Fruit fly (Drosophila melanogaster) whole organism, wandering third instar larva: Measurements from ENCODE around the gene CG17786.
A peak's percentile ranks its signal among the peaks of the same experiment; 100 is the strongest.

Experiments
- Abd-B ChIP-seq: fragments of >200 bp; optimal IDR thresholded peaks from 2 replicates; lab custom pipeline; 2017; ENCODE audit warnings: missing biosample characterization, missing genetic modification characterization
- CG32264 ChIP-seq: fragments of 200-800 bp; sonication (Bioruptor generic); optimal IDR thresholded peaks from 2 replicates; lab custom pipeline; 2016; ENCODE audit warnings: missing biosample characterization, missing genetic modification characterization
- CG9705 ChIP-seq: fragments of 200-800 bp; sonication (Bioruptor generic); optimal IDR thresholded peaks from 2 replicates; lab custom pipeline; 2018; ENCODE audit warnings: missing biosample characterization, mild to moderate bottlenecking, missing genetic modification characterization
- CrebA ChIP-seq: fragments of 200-800 bp; sonication (Bioruptor generic); optimal IDR thresholded peaks from 2 replicates; lab custom pipeline; 2016; ENCODE audit warnings: missing biosample characterization, mild to moderate bottlenecking, missing genetic modification characterization, borderline replicate concordance
- Dfd ChIP-seq: fragments of >200 bp; optimal IDR thresholded peaks from 2 replicates; lab custom pipeline; 2017; ENCODE audit warnings: missing biosample characterization, missing genetic modification characterization
- Dif ChIP-seq: fragments of 200-275, 200-300 bp; sonication (Bioruptor generic); optimal IDR thresholded peaks from 2 replicates; lab custom pipeline; 2018; ENCODE audit warnings: missing biosample characterization, missing genetic modification characterization; ENCODE audit not compliant: partially characterized antibody
- GATAd ChIP-seq: sonication (Bioruptor generic); optimal IDR thresholded peaks from 2 replicates; lab custom pipeline; 2016; ENCODE audit warnings: missing biosample characterization, missing genetic modification characterization
- HLH106 ChIP-seq: fragments of 200-800 bp; optimal IDR thresholded peaks from 3 replicates; lab custom pipeline; 2019; ENCODE audit warnings: missing biosample characterization, mild to moderate bottlenecking, missing genetic modification characterization, moderate library complexity
- Hnf4 ChIP-seq: fragments of 200-800 bp; sonication (Bioruptor generic); optimal IDR thresholded peaks from 2 replicates; lab custom pipeline; 2016; ENCODE audit warnings: missing biosample characterization, mild to moderate bottlenecking, missing genetic modification characterization
- Hr78 ChIP-seq: fragments of >200 bp; optimal IDR thresholded peaks from 2 replicates; lab custom pipeline; 2017; ENCODE audit warnings: missing biosample characterization, missing genetic modification characterization
- Hr83 ChIP-seq: fragments of 200-300 bp; sonication (Bioruptor generic); optimal IDR thresholded peaks from 2 replicates; lab custom pipeline; 2016; ENCODE audit warnings: missing biosample characterization, mild to moderate bottlenecking, missing genetic modification characterization, moderate library complexity; ENCODE audit not compliant: poor library complexity, severe bottlenecking
- Jra ChIP-seq: sonication (Bioruptor generic); optimal IDR thresholded peaks from 2 replicates; lab custom pipeline; 2016; ENCODE audit warnings: missing biosample characterization, missing genetic modification characterization
- Mio ChIP-seq: sonication (Bioruptor generic); optimal IDR thresholded peaks from 2 replicates; lab custom pipeline; 2016; ENCODE audit warnings: missing biosample characterization, missing genetic modification characterization
- Myc ChIP-seq: fragments of >200 bp; optimal IDR thresholded peaks from 2 replicates; lab custom pipeline; 2017
- N ChIP-seq: fragments of >200 bp; optimal IDR thresholded peaks from 2 replicates; lab custom pipeline; 2018; ENCODE audit warnings: missing biosample characterization, missing external identifiers, missing genetic modification characterization
- OdsH ChIP-seq: fragments of 200-800 bp; sonication (Bioruptor generic); optimal IDR thresholded peaks from 2 replicates; lab custom pipeline; 2016; ENCODE audit warnings: missing biosample characterization, mild to moderate bottlenecking, missing genetic modification characterization
- Rel ChIP-seq, 2 experiments: fragments of 200-800 bp; sonication (Bioruptor generic) in 1 of 2; optimal IDR thresholded peaks; 2 replicates in 1 of 2; 3 replicates in 1 of 2; lab custom pipeline; 2016 to 2019; ENCODE audit warnings: mild to moderate bottlenecking in 2 of 2, missing biosample characterization in 2 of 2, missing genetic modification characterization in 2 of 2, moderate library complexity in 1 of 2
- Sp1 ChIP-seq: fragments of 200-800 bp; sonication (Bioruptor generic); optimal IDR thresholded peaks from 3 replicates; lab custom pipeline; 2019; ENCODE audit warnings: missing biosample characterization, mild to moderate bottlenecking, missing genetic modification characterization, moderate library complexity
- Vsx2 ChIP-seq: fragments of 200-300, 225-300 bp; sonication (Bioruptor generic); optimal IDR thresholded peaks from 2 replicates; lab custom pipeline; 2018; ENCODE audit warnings: missing biosample characterization, missing genetic modification characterization; ENCODE audit not compliant: partially characterized antibody
- br ChIP-seq: fragments of 200-800 bp; sonication (Bioruptor generic); optimal IDR thresholded peaks from 2 replicates; lab custom pipeline; 2016; ENCODE audit warnings: missing biosample characterization, missing genetic modification characterization
- brk ChIP-seq: fragments of 200-800 bp; sonication (Bioruptor generic); optimal IDR thresholded peaks from 2 replicates; lab custom pipeline; 2016; ENCODE audit warnings: missing biosample characterization, mild to moderate bottlenecking, missing genetic modification characterization
- dl ChIP-seq, 2 experiments: fragments of 175-275, 200-275 bp in 1 of 2; fragments of 200-275 bp in 1 of 2; sonication (Bioruptor generic); optimal IDR thresholded peaks; lab custom pipeline; 2018; ENCODE audit warnings: mild to moderate bottlenecking in 2 of 2, missing biosample characterization in 2 of 2, missing genetic modification characterization in 2 of 2, moderate library complexity in 2 of 2; ENCODE audit not compliant: partially characterized antibody in 2 of 2, insufficient read depth in 1 of 2
- dmrt93B ChIP-seq: fragments of 200-800 bp; sonication (Bioruptor generic); optimal IDR thresholded peaks from 2 replicates; lab custom pipeline; 2018; ENCODE audit warnings: missing biosample characterization, mild to moderate bottlenecking, missing genetic modification characterization
- dsf ChIP-seq: sonication (Bioruptor generic); optimal IDR thresholded peaks from 2 replicates; lab custom pipeline; 2016; ENCODE audit warnings: missing biosample characterization, missing genetic modification characterization, borderline replicate concordance
- ey ChIP-seq: fragments of 200-800 bp; sonication (Bioruptor generic); optimal IDR thresholded peaks from 2 replicates; lab custom pipeline; 2016; ENCODE audit warnings: missing biosample characterization, missing genetic modification characterization
- foxo ChIP-seq, 2 experiments: fragments of 200-800 bp; sonication (Bioruptor generic); optimal IDR thresholded peaks; 2 replicates in 1 of 2; 3 replicates in 1 of 2; lab custom pipeline; 2016 to 2017; ENCODE audit warnings: missing biosample characterization in 2 of 2, missing genetic modification characterization in 2 of 2
- fru ChIP-seq: fragments of 200-800 bp; sonication (Bioruptor generic); optimal IDR thresholded peaks from 3 replicates; lab custom pipeline; 2016; ENCODE audit warnings: missing biosample characterization, mild to moderate bottlenecking, missing genetic modification characterization
- h ChIP-seq: fragments of 200-800 bp; sonication (Bioruptor generic); optimal IDR thresholded peaks from 3 replicates; lab custom pipeline; 2016; ENCODE audit warnings: missing biosample characterization, mild to moderate bottlenecking, missing genetic modification characterization
- jim ChIP-seq: fragments of 175-275, 200-325 bp; sonication (Bioruptor generic); optimal IDR thresholded peaks from 2 replicates; lab custom pipeline; 2016; ENCODE audit warnings: missing biosample characterization, mild to moderate bottlenecking, missing genetic modification characterization
- lola ChIP-seq: fragments of >200 bp; optimal IDR thresholded peaks from 2 replicates; lab custom pipeline; 2017; ENCODE audit warnings: missing biosample characterization, missing genetic modification characterization
- pan ChIP-seq: fragments of >200 bp; optimal IDR thresholded peaks from 2 replicates; lab custom pipeline; 2017
- psq ChIP-seq: fragments of 200-800 bp; sonication (Bioruptor generic); optimal IDR thresholded peaks from 3 replicates; lab custom pipeline; 2017; ENCODE audit warnings: missing biosample characterization, mild to moderate bottlenecking, missing genetic modification characterization, moderate library complexity
- rgr ChIP-seq: fragments of 200-800 bp; sonication (Bioruptor generic); optimal IDR thresholded peaks from 3 replicates; lab custom pipeline; 2016; ENCODE audit warnings: missing biosample characterization, mild to moderate bottlenecking, missing genetic modification characterization
- sage ChIP-seq: fragments of 200-800 bp; sonication (Bioruptor generic); optimal IDR thresholded peaks from 2 replicates; lab custom pipeline; 2016; ENCODE audit warnings: missing biosample characterization, mild to moderate bottlenecking, missing genetic modification characterization
- sv ChIP-seq: fragments of 200-800 bp; sonication (Bioruptor generic); optimal IDR thresholded peaks from 3 replicates; lab custom pipeline; 2016; ENCODE audit warnings: missing biosample characterization, missing genetic modification characterization
- tai ChIP-seq: sonication (Bioruptor generic); optimal IDR thresholded peaks from 2 replicates; lab custom pipeline; 2016; ENCODE audit warnings: missing biosample characterization, missing genetic modification characterization
- usp ChIP-seq: fragments of >200 bp; optimal IDR thresholded peaks from 2 replicates; lab custom pipeline; 2017; ENCODE audit warnings: missing biosample characterization, missing genetic modification characterization
- woc ChIP-seq: sonication (Bioruptor generic); optimal IDR thresholded peaks from 2 replicates; lab custom pipeline; 2016; ENCODE audit warnings: missing biosample characterization, mild to moderate bottlenecking, missing genetic modification characterization

The CG17786 gene

DNA sequence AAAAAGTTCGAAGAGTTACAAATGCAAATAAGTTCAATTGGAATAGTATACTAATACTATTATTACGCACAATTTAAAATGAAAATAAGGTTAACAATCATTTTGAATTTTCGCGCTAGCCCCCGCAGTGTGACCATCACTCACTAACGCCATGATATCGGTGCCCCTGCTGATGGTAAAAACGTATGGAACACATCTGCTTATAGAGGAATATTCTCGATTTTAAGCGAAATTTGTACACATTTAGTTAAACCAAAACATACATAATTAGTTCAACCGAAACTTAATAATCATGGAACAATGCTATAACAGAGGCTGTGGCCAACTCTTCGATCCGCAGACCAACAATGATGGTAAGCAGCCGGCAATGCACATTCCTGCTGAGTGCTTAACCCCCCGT lies 32.3 kb downstream of the CG17786 start, which contains the start of gene mora:
mora (plus strand) TSS at position 172 of the 400 bp plus-strand sequence.
- TF ChIP-seq lola: no peak
- TF ChIP-seq h (GFP tag; lab: Kevin White, UChicago): no peak
- no peak for TF ChIP-seq GATAd (GFP tag; lab: Kevin White, UChicago)
- no peak for TF ChIP-seq CG32264
- TF ChIP-seq dsf: no peak
- no peak for TF ChIP-seq Jra (GFP tag; lab: Kevin White, UChicago)
- no peak for TF ChIP-seq Hr78 (GFP tag; lab: Kevin White, UChicago)
- no peak for TF ChIP-seq foxo (GFP tag; optimal IDR thresholded peaks at IDR 0.05; lab: Kevin White, UChicago)
- no peak for TF ChIP-seq Myc (lab: Kevin White, UChicago)
- TF ChIP-seq br (GFP tag; lab: Kevin White, UChicago): no peak
- TF ChIP-seq N (GFP tag; lab: Kevin White, UChicago): no peak
- TF ChIP-seq CG9705: no peak
- no peak for TF ChIP-seq Hr83 (GFP tag; lab: Kevin White, UChicago)
- no peak for TF ChIP-seq Hnf4 (GFP tag; lab: Kevin White, UChicago)
- TF ChIP-seq Rel (GFP tag; optimal IDR thresholded peaks at IDR 0.05; lab: Kevin White, UChicago): no peak
- TF ChIP-seq Rel (tag; optimal IDR thresholded peaks at IDR 0.05; lab: Kevin White, UChicago): no peak
- TF ChIP-seq, all 38 proteins: peak for 0

- TF ChIP-seq h (GFP tag; lab: Kevin White, UChicago) (no peak), tai (no peak), Hr83 (GFP tag; lab: Kevin White, UChicago) (no peak), sage (GFP tag; lab: Kevin White, UChicago) (no peak), br (GFP tag; lab: Kevin White, UChicago) (no peak), jim (no peak), usp (no peak), dmrt93B (no peak), brk (GFP tag; lab: Kevin White, UChicago) (no peak), GATAd (GFP tag; lab: Kevin White, UChicago) (no peak), foxo (GFP tag; optimal IDR thresholded peaks at IDR 0.05; lab: Kevin White, UChicago) (no peak), dsf (no peak)
Measured at dm6 chr3R:24172379-24172778, 46.1 kb downstream of the CG17786 start, which contains the start of gene CG13606. Gene CG13606 (plus strand): TSS chr3R:24172628.

DNA sequence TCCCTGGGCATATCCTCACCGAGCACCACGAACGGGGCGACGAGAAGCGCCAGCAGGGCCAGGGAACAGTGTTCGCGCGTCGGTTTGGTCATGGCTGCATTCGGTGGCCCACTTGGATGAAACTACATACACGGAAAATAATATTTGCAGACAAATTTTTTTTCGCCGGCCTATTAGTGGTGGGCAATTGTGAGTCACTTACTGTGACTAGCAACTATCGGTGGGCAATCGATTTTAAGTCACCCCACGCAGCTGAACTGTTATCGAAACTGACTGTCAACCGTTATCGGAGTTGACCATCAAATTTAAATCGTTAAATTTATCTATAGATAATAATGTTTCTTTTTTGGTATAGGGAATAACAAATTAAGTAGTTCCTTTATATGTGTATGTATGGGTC lies 49.2 kb downstream of the CG17786 start, which contains the start of gene CG5510:
CG5510 (minus strand) TSS at position 201 of the 400 bp plus-strand sequence.
- TF ChIP-seq Myc (lab: Kevin White, UChicago) (no peak), Dif (GFP tag; lab: Kevin White, UChicago) (no peak), lola (no peak), h (GFP tag; lab: Kevin White, UChicago) (peak; percentile 33), pan (no peak), Vsx2 (GFP tag; lab: Kevin White, UChicago) (no peak), Abd-B (GFP tag; lab: Kevin White, UChicago) (no peak), dl (GFP tag; optimal IDR thresholded peaks at IDR 0.05; lab: Kevin White, UChicago; ENCODE audit: insufficient read depth in 1 of 2, partially characterized antibody in 2 of 2) (peak in 1 of 2 experiments; percentile 8), usp (no peak), rgr (GFP tag; lab: Kevin White, UChicago) (no peak), Hnf4 (GFP tag; lab: Kevin White, UChicago) (no peak), Mio (GFP tag; lab: Kevin White, UChicago) (no peak), fru (GFP tag; lab: Kevin White, UChicago) (peak; percentile 36), dsf (no peak), HLH106 (tag; lab: Kevin White, UChicago) (peak; percentile 21), brk (GFP tag; lab: Kevin White, UChicago) (no peak), dmrt93B (no peak), psq (GFP tag; lab: Kevin White, UChicago) (no peak), OdsH (no peak), GATAd (GFP tag; lab: Kevin White, UChicago) (no peak), Dfd (GFP tag; lab: Kevin White, UChicago) (no peak), sage (GFP tag; lab: Kevin White, UChicago) (no peak), Hr78 (GFP tag; lab: Kevin White, UChicago) (no peak), woc (GFP tag; lab: Kevin White, UChicago) (peak; percentile 14), tai (no peak), Rel (GFP tag; optimal IDR thresholded peaks at IDR 0.05; lab: Kevin White, UChicago) (no peak), Rel (tag; optimal IDR thresholded peaks at IDR 0.05; lab: Kevin White, UChicago) (peak; percentile 45), CG9705 (no peak), ey (peak; percentile 27), Sp1 (GFP tag; lab: Kevin White, UChicago) (peak; percentile 10), Hr83 (GFP tag; lab: Kevin White, UChicago) (peak; percentile 52), sv (GFP tag; lab: Kevin White, UChicago) (peak; percentile 6), jim (no peak), CrebA (no peak), CG32264 (no peak), N (GFP tag; lab: Kevin White, UChicago) (no peak), foxo (GFP tag; optimal IDR thresholded peaks at IDR 0.05; lab: Kevin White, UChicago) (no peak), Jra (GFP tag; lab: Kevin White, UChicago) (peak; percentile 76), br (GFP tag; lab: Kevin White, UChicago) (peak; percentile 2)
